Worm (Caenorhabditis elegans) whole organism, midembryonic: ENCODE results near the gene R04D3.3.

ENCODE experiments used
- T22C8.4 ChIP-seq: fragments of 200-800 bp; sonication (Bioruptor generic); IDR thresholded peaks from 2 replicates; pipeline ENCODE4 v1.3.6; 2022; ENCODE audit warnings: missing genetic modification characterization, missing compliant biosample characterization
- cog-1 ChIP-seq: sonication (generic microtip); optimal IDR thresholded peaks from 2 replicates; lab custom pipeline; 2016; ENCODE audit warnings: missing genetic modification characterization, missing compliant biosample characterization
- flt-1 ChIP-seq: fragments of 200-800 bp; sonication (Bioruptor generic); IDR thresholded peaks from 2 replicates; pipeline ENCODE4 v1.3.6; 2022; ENCODE audit warnings: missing genetic modification characterization, missing compliant biosample characterization
- klf-2 ChIP-seq: fragments of 200-800 bp; sonication (Bioruptor generic); conservative IDR thresholded peaks from 2 replicates; pipeline ENCODE4 v1.3.6; 2022; ENCODE audit warnings: missing genetic modification reagents, missing genetic modification characterization, missing compliant biosample characterization
- med-1 ChIP-seq: sonication (generic microtip); optimal IDR thresholded peaks from 2 replicates; lab custom pipeline; 2017; ENCODE audit warnings: missing genetic modification characterization, mild to moderate bottlenecking, missing compliant biosample characterization, antibody characterized with exemption, missing genetic modification reagents; ENCODE audit not compliant: insufficient read depth
- ref-1 ChIP-seq: fragments of 200-800 bp; sonication (Bioruptor generic); conservative IDR thresholded peaks from 2 replicates; pipeline ENCODE4 v1.3.6; 2022; ENCODE audit warnings: missing genetic modification reagents, missing genetic modification characterization, missing compliant biosample characterization
- tab-1 ChIP-seq: fragments of 200-800 bp; sonication (Bioruptor generic); IDR thresholded peaks from 2 replicates; pipeline ENCODE4 v1.3.6; 2022; ENCODE audit warnings: missing genetic modification characterization, missing compliant biosample characterization
- ztf-23 ChIP-seq: fragments of 200-800 bp; sonication (Bioruptor generic); IDR thresholded peaks from 2 replicates; pipeline ENCODE4 v1.3.6; 2022; ENCODE audit warnings: missing genetic modification reagents, missing genetic modification characterization, missing compliant biosample characterization
- ztf-29 ChIP-seq: fragments of 200-800 bp; sonication (Bioruptor generic); IDR thresholded peaks from 2 replicates; pipeline ENCODE4 v1.3.6; 2022; ENCODE audit warnings: missing genetic modification reagents, missing genetic modification characterization, missing compliant biosample characterization

The R04D3.3 gene

DNA sequence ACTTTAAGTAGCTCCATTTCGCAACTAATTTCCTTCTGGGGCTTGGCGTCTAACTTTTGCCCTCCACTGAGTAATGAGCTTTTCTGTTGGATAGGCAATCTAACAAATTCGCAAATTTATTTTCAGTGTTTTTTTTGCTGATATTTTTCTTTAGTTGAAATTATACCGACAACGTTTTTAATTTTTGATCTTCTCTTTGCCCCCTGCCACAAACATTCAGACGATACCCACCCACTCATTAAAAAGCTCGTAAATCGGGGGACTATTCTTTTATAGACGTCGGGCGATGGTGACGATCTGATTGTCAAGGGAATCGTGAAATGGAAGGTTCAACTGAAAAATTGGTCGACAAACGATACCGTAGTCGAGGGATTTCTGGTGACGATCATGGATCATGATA, 33.3 kb upstream of the R04D3.3 start:
- TF ChIP-seq flt-1 (GFP tag; lab: Robert Waterston, UW): no peak
- TF ChIP-seq T22C8.4 (GFP tag; lab: Robert Waterston, UW): no peak
- TF ChIP-seq med-1 (GFP tag; lab: Kevin White, UChicago): no peak
- TF ChIP-seq ztf-29: no peak
- TF ChIP-seq ref-1: no peak
- TF ChIP-seq cog-1: no peak
- no peak for TF ChIP-seq klf-2 (GFP tag; lab: Robert Waterston, UW)
- no peak for TF ChIP-seq ztf-23 (GFP tag; lab: Robert Waterston, UW)
- no peak for TF ChIP-seq tab-1 (GFP tag; lab: Robert Waterston, UW)

DNA sequence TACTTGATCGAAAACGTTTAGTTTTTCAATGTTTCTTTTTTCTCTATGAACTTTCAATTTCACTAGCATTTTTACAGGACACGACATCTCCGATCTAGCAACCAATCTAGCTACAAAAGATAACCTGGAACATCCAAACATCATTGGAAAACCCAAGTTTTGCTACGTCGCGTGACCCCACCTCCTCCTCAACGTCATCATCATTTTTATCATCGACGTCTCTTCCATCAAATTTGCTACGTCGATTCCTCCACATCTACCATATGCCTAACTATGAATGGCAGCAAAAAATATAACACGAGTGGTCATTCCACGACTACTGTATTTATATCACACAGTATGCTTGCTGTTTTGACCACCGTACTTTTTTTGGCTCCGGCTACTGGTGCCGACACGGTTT, 32.5 kb upstream of the R04D3.3 start, which contains the start of gene F46G10.2:
Gene F46G10.2, plus strand, starts transcription at position 78 of the 400 bp plus-strand sequence.
- TF ChIP-seq T22C8.4 (GFP tag; lab: Robert Waterston, UW) (no peak), ref-1 (no peak), flt-1 (GFP tag; lab: Robert Waterston, UW) (no peak), med-1 (GFP tag; lab: Kevin White, UChicago) (no peak)

DNA sequence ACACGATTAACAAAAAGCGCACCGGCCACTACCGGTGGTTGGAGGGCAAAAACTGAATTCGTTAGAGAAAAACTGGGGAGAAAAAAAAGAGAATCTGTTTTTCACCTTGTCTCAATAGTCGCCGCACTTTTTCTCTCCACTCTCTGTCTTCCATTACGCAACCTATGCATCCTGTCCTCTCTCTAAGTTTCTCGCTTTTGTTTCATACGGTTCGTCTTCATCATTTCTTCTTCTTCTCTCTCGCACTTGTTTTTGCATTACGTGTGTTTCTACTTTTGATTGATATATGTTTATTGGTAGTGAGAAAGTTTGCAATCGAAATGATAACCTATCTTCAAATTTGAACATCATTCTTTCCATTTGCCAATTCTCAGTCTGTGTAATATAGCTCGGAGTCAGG, 30.1 kb upstream of the R04D3.3 start:
- no peak for TF ChIP-seq tab-1 (GFP tag; lab: Robert Waterston, UW)
- TF ChIP-seq ref-1: no peak
- TF ChIP-seq T22C8.4 (GFP tag; lab: Robert Waterston, UW): no peak
- no peak for TF ChIP-seq klf-2 (GFP tag; lab: Robert Waterston, UW)
- TF ChIP-seq ztf-23 (GFP tag; lab: Robert Waterston, UW): no peak
- no peak for TF ChIP-seq flt-1 (GFP tag; lab: Robert Waterston, UW)
- no peak for TF ChIP-seq cog-1
- TF ChIP-seq ztf-29: no peak

DNA sequence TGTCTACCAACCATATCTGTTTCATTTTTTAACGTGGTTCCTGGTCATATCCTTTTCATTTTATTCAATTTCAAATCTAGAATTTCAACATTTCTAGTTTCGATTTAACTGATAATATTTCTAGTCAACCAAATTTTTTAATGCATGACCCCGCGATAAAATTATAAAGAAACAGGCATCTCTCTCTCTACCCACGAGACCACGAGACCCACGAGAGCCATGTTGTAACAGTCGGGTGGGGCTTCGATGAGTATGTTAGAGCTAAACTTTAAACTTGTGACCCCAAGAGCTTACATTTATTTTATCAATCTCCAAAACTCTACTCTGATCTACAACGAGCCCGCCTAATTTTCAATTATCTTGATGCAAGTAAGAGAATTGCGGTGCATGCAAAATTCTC, 27.9 kb upstream of the R04D3.3 start:
- no peak for TF ChIP-seq ref-1

DNA sequence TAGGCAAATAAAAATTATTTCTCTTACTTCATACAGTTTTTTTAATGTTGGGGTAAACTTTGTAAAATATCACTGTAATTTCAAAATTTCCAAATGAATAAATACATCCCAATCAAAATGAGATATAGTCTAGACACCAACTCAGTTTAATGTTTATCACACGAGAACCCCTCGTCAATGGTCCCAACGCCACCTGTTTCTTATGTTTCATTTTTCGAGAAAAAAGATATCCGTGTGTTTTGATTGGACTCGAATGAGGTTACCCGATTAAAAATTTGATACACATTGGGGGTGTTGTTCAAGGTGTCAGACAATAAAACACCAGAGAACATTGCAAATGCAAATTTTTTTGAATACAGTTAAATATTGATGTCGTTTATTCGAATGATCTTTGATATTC, 27.1 kb upstream of the R04D3.3 start:
- TF ChIP-seq ztf-23 (GFP tag; lab: Robert Waterston, UW) (no peak), ref-1 (no peak), flt-1 (GFP tag; lab: Robert Waterston, UW) (no peak), med-1 (GFP tag; lab: Kevin White, UChicago) (no peak)

DNA sequence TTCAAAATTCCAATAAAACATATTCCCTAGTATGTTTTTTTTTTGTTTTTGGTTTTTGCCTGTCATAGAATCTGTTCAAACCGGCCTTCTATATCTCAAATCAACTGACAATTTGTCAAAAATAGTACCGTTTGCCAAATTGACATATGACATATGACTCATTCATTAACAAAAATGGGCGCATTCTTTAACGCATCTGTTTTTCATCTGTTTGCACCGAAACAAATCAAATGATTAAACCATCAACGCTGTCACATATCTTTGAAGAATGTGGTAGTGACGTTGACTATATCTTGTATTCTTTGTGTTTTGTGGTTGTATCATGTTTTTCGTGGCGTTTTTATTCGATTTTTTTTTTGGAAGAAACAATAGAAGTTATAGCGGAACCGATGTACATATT, 24.7 kb upstream of the R04D3.3 start:
- no peak for TF ChIP-seq cog-1
- TF ChIP-seq ztf-29: no peak
- TF ChIP-seq med-1 (GFP tag; lab: Kevin White, UChicago): no peak
- no peak for TF ChIP-seq klf-2 (GFP tag; lab: Robert Waterston, UW)
- no peak for TF ChIP-seq tab-1 (GFP tag; lab: Robert Waterston, UW)
- TF ChIP-seq ref-1: no peak
- TF ChIP-seq T22C8.4 (GFP tag; lab: Robert Waterston, UW): no peak
- no peak for TF ChIP-seq ztf-23 (GFP tag; lab: Robert Waterston, UW)
- TF ChIP-seq flt-1 (GFP tag; lab: Robert Waterston, UW): no peak

DNA sequence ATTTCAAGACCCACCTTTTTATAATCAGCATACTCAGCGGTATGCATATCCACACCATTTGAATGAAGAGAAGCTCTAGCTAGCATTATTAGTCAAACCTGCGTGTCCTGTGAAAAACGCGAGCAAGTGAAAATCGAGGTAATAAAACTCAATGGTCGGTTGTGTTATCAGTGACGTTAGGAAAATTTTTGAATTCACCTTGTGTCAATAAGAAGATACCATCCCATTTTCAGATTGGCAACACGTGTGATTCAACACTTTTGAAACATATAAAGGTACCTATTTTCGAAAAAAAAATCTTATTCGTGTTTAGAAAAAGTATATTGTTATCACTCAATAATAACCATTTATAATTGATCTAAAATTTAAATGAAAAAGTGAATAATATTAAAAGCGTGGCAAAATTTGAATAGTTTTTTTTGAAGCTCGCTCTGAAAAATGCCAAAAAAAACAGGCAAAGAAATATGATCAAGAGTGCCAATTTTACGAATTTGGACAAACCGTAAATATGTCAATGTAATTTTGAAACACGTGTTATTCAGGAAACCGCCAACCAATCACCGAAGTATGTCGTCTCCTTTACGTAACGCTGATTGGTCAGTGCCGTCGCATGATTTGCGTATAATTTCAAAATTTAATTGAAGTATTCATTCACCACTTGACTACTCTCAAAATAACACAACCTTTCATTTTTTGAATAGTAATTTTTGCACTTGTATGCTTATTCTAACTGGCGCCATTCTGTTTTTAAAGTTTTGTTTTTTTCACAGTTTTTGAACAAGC, 21.4 kb upstream of the R04D3.3 start, which contains the start of gene F46G10.1:
Gene F46G10.1, minus strand, starts transcription at position 115 of the 783 bp plus-strand sequence.
- TF ChIP-seq flt-1 (GFP tag; lab: Robert Waterston, UW): no peak
- TF ChIP-seq T22C8.4 (GFP tag; lab: Robert Waterston, UW): no peak
- TF ChIP-seq med-1 (GFP tag; lab: Kevin White, UChicago): no peak
- no peak for TF ChIP-seq tab-1 (GFP tag; lab: Robert Waterston, UW)
- no peak for TF ChIP-seq ref-1
- no peak for TF ChIP-seq ztf-29
- no peak for TF ChIP-seq cog-1

DNA sequence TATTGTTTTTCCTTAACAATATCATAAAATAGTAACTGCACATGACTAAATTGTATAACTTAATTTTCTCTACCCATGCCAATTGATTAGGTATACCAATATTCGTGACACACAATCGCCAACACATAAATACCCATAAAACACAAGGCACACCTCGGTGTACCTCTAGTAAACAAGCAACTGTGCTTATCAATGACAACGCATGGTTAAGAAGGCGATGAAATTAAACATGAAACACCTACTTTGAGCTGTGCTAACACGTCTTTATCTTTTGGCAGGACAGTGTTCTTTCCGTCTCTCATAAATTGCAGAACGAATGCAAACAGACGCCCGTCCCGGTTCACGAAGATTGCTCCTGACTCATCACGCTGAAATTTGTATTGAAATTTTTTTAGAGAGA, 20.3 kb upstream of the R04D3.3 start:
- TF ChIP-seq flt-1 (GFP tag; lab: Robert Waterston, UW): no peak
- no peak for TF ChIP-seq tab-1 (GFP tag; lab: Robert Waterston, UW)
- TF ChIP-seq med-1 (GFP tag; lab: Kevin White, UChicago): no peak
- no peak for TF ChIP-seq T22C8.4 (GFP tag; lab: Robert Waterston, UW)
- TF ChIP-seq cog-1: no peak
- TF ChIP-seq ref-1: no peak
- TF ChIP-seq ztf-23 (GFP tag; lab: Robert Waterston, UW): no peak
- TF ChIP-seq klf-2 (GFP tag; lab: Robert Waterston, UW): no peak
- TF ChIP-seq ztf-29: no peak

DNA sequence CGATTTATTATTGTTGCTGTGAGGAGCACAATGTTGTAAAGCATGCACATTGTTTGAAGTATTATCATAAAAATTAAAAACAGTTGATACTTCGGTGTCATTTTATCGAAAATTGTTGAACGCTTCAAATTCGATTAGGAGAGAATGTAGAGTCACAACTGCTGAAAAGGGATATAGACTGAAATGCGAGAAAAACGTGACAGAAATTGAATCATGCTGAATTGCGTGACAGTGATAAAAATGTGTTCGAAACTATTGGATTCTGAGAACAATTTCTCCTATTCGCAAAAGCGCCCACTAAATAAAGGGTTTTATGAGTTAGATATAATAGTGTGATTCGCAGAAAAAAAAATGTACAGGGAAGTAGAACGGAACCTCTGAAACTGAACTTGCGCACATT, 18.3 kb upstream of the R04D3.3 start, which contains the start of gene srxa-8:
Gene srxa-8, minus strand, starts transcription at position 101 of the 400 bp plus-strand sequence.
- TF ChIP-seq cog-1 (no peak), tab-1 (GFP tag; lab: Robert Waterston, UW) (no peak), ztf-29 (no peak), flt-1 (GFP tag; lab: Robert Waterston, UW) (no peak), med-1 (GFP tag; lab: Kevin White, UChicago) (no peak), ztf-23 (GFP tag; lab: Robert Waterston, UW) (no peak)

DNA sequence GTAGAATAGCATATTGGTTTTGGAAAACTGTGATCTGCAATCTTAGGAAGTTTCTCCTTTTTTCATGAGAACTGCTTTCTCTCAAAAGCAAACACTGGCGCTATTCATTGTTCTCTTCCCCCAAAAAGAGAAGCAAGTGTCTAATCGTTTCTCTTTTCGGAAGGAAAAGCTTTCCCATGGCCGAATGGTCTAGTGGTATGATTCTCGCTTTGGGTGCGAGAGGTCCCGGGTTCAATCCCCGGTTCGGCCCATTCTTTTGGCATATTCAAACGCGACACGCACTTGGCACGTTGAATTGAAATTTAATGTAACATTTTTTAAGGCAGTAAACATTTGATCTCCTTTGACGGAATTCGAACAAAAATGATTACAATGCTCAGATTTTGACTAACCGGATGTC, 17.4 kb upstream of the R04D3.3 start:
- TF ChIP-seq ztf-23 (GFP tag; lab: Robert Waterston, UW) (no peak), klf-2 (GFP tag; lab: Robert Waterston, UW) (no peak), med-1 (GFP tag; lab: Kevin White, UChicago) (no peak), tab-1 (GFP tag; lab: Robert Waterston, UW) (no peak), T22C8.4 (GFP tag; lab: Robert Waterston, UW) (no peak), ztf-29 (no peak), cog-1 (no peak), flt-1 (GFP tag; lab: Robert Waterston, UW) (no peak), ref-1 (no peak)
